Worm (Caenorhabditis elegans) whole organism, midembryonic: ENCODE results near the gene T25B6.6.

Experiments
- T22C8.4 ChIP-seq: fragments of 200-800 bp; sonication (Bioruptor generic); IDR thresholded peaks from 2 replicates; pipeline ENCODE4 v1.3.6; 2022; ENCODE audit warnings: missing genetic modification characterization, missing compliant biosample characterization
- flt-1 ChIP-seq: fragments of 200-800 bp; sonication (Bioruptor generic); IDR thresholded peaks from 2 replicates; pipeline ENCODE4 v1.3.6; 2022; ENCODE audit warnings: missing genetic modification characterization, missing compliant biosample characterization
- klf-2 ChIP-seq: fragments of 200-800 bp; sonication (Bioruptor generic); conservative IDR thresholded peaks from 2 replicates; pipeline ENCODE4 v1.3.6; 2022; ENCODE audit warnings: missing genetic modification reagents, missing genetic modification characterization, missing compliant biosample characterization
- ref-1 ChIP-seq: fragments of 200-800 bp; sonication (Bioruptor generic); conservative IDR thresholded peaks from 2 replicates; pipeline ENCODE4 v1.3.6; 2022; ENCODE audit warnings: missing genetic modification reagents, missing genetic modification characterization, missing compliant biosample characterization
- tab-1 ChIP-seq: fragments of 200-800 bp; sonication (Bioruptor generic); IDR thresholded peaks from 2 replicates; pipeline ENCODE4 v1.3.6; 2022; ENCODE audit warnings: missing genetic modification characterization, missing compliant biosample characterization

DNA sequence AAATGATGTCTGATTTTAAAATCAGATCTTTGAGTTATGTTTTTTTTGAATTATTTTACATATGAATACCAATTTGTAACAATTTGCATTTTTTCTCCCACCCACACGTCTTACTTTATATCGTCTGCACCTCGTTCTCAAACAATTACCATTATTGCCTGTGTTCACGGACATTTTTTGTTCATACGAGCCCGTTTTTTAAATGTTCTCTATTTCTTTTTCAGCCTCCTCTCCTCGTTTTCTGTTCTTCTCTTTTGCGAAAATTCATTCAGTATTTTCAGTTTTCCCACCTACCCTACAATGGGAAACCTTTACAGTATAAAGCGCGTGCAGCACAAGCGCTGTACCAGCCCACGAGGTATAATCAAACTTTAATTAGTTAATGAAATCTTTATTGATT, 23.2 kb upstream of the T25B6.6 start, which contains the start of gene prdm-14:
- TF ChIP-seq tab-1: no peak
- no peak for TF ChIP-seq flt-1 (GFP tag; lab: Robert Waterston, UW)
- no peak for TF ChIP-seq T22C8.4 (GFP tag; lab: Robert Waterston, UW)
- TF ChIP-seq klf-2 (GFP tag; lab: Robert Waterston, UW): no peak
- TF ChIP-seq ref-1 (GFP tag; lab: Robert Waterston, UW): no peak
